In genomic region chrII:6055927-6056326, ce11 we compare ENCODE assay signal across 7 worm cellular contexts.
TF ChIP-seq lines count a peak whose summit lies in the region.

R12C12.7 (minus strand) TSS chrII:6055985.

TF ChIP-seq in whole organism, L1 larva, 84 proteins besides CTCF, POLR2A, EP300 and RAD21 (continues in another document):
- TF ChIP-seq efl-1 (optimal IDR thresholded peaks at IDR 0.05; lab: Kevin White, UChicago) (peak; percentile 41 to 53), efl-1 (GFP tag; optimal IDR thresholded peaks at IDR 0.05 in 1 of 2; lab: Kevin White, UChicago) (peak; percentile 17 to 88), rnt-1 (tag; optimal IDR thresholded peaks at IDR 0.05; lab: Kevin White, UChicago) (peak; percentile 3), nhr-20 (tag; optimal IDR thresholded peaks at IDR 0.05; lab: Kevin White, UChicago) (peak; percentile 3), snu-23 (GFP tag; optimal IDR thresholded peaks at IDR 0.05; lab: Kevin White, UChicago) (peak; percentile 5), lin-39 (tag; optimal IDR thresholded peaks at IDR 0.05; lab: Kevin White, UChicago) (no peak), C16A3.4 (tag; optimal IDR thresholded peaks at IDR 0.05; lab: Kevin White, UChicago) (peak; percentile 40), blmp-1 (tag; optimal IDR thresholded peaks at IDR 0.05; lab: Kevin White, UChicago) (peak; percentile 17), lsy-2 (tag; optimal IDR thresholded peaks at IDR 0.05; lab: Kevin White, UChicago) (peak in 1 of 2 experiments; percentile 45), grh-1 (GFP tag; IDR thresholded peaks at IDR 0.05; lab: Robert Waterston, UW) (no peak), unc-30 (tag; optimal IDR thresholded peaks at IDR 0.05; lab: Kevin White, UChicago) (no peak), lin-35 (GFP tag; optimal IDR thresholded peaks at IDR 0.05; lab: Kevin White, UChicago) (peak in 1 of 2 experiments; percentile 66), unc-62 (GFP tag; optimal IDR thresholded peaks at IDR 0.05; lab: Kevin White, UChicago) (no peak)

TF ChIP-seq in whole organism, L2 larva, 48 proteins besides CTCF, POLR2A, EP300 and RAD21:
- TF ChIP-seq unc-55 (GFP tag; optimal IDR thresholded peaks at IDR 0.05; lab: Kevin White, UChicago) (peak; percentile 19), nhr-25 (tag; optimal IDR thresholded peaks at IDR 0.05; lab: Kevin White, UChicago) (no peak)

TF ChIP-seq in whole organism, L3 larva, 47 proteins besides CTCF, POLR2A, EP300 and RAD21:
- TF ChIP-seq tbx-2 (tag; optimal IDR thresholded peaks at IDR 0.05; lab: Kevin White, UChicago) (no peak), pqm-1 (tag; optimal IDR thresholded peaks at IDR 0.05; lab: Kevin White, UChicago) (peak; percentile 79), nhr-23 (tag; optimal IDR thresholded peaks at IDR 0.05; lab: Kevin White, UChicago) (peak; percentile 4), elt-2 (tag; optimal IDR thresholded peaks at IDR 0.05; lab: Kevin White, UChicago) (peak; percentile 3)

TF ChIP-seq in whole organism, L4 larva, 104 proteins besides CTCF, POLR2A, EP300 and RAD21 (continues in another document):
- TF ChIP-seq ceh-28 (tag; optimal IDR thresholded peaks at IDR 0.05; lab: Kevin White, UChicago) (no peak), Y5F2A.4 (GFP tag; optimal IDR thresholded peaks at IDR 0.05; lab: Kevin White, UChicago) (no peak), F37D6.2 (tag; optimal IDR thresholded peaks at IDR 0.05; lab: Kevin White, UChicago) (no peak), dmd-8 (GFP tag; IDR thresholded peaks at IDR 0.05; lab: Robert Waterston, UW) (no peak), daf-16 (GFP tag; optimal IDR thresholded peaks at IDR 0.05; lab: Kevin White, UChicago) (no peak), daf-16 (tag; optimal IDR thresholded peaks at IDR 0.05; lab: Kevin White, UChicago) (peak; percentile 4), lin-29 (GFP tag; IDR thresholded peaks at IDR 0.05; lab: Robert Waterston, UW) (no peak), dve-1 (tag; optimal IDR thresholded peaks at IDR 0.05; lab: Kevin White, UChicago; ENCODE audit: insufficient read depth) (peak; percentile 18), nhr-111 (GFP tag; optimal IDR thresholded peaks at IDR 0.05; lab: Kevin White, UChicago) (no peak), dpl-1 (GFP tag; optimal IDR thresholded peaks at IDR 0.05; lab: Kevin White, UChicago) (peak; percentile 51), egl-27 (tag; optimal IDR thresholded peaks at IDR 0.05; lab: Kevin White, UChicago) (no peak), Y48G9A.11 (GFP tag; IDR thresholded peaks at IDR 0.05; lab: Robert Waterston, UW) (no peak), ceh-82 (tag; optimal IDR thresholded peaks at IDR 0.05; lab: Kevin White, UChicago) (no peak), snpc-4 (tag; optimal IDR thresholded peaks at IDR 0.05; lab: Kevin White, UChicago) (no peak), lsy-2 (tag; optimal IDR thresholded peaks at IDR 0.05; lab: Kevin White, UChicago) (peak in 1 of 2 experiments; percentile 55), ceh-44 (GFP tag; IDR thresholded peaks at IDR 0.05; lab: Robert Waterston, UW) (no peak), nhr-28 (tag; optimal IDR thresholded peaks at IDR 0.05; lab: Kevin White, UChicago) (peak; percentile 76), mes-2 (tag; optimal IDR thresholded peaks at IDR 0.05; lab: Kevin White, UChicago; ENCODE audit: poor library complexity, severe bottlenecking) (peak; percentile 70)

TF ChIP-seq in whole organism, early embryonic, 17 proteins besides CTCF, POLR2A, EP300 and RAD21:
- TF ChIP-seq ama-1 (optimal IDR thresholded peaks at IDR 0.05; lab: Kevin White, UChicago) (no peak), F13C5.2 (tag; optimal IDR thresholded peaks at IDR 0.05; lab: Kevin White, UChicago) (peak; percentile 9), tbx-11 (GFP tag; IDR thresholded peaks at IDR 0.05; lab: Robert Waterston, UW) (0 out of 2 replicates have a peak, but pooled peaks have one; percentile 26)

TF ChIP-seq in whole organism, late embryonic, 69 proteins besides CTCF, POLR2A, EP300 and RAD21:
- TF ChIP-seq elt-2 (tag; optimal IDR thresholded peaks at IDR 0.05; lab: Kevin White, UChicago) (peak; percentile 37), F13H6.1 (tag; optimal IDR thresholded peaks at IDR 0.05; lab: Kevin White, UChicago) (no peak), madf-2 (tag; optimal IDR thresholded peaks at IDR 0.05; lab: Kevin White, UChicago) (no peak), nhr-11 (tag; optimal IDR thresholded peaks at IDR 0.05; lab: Kevin White, UChicago) (no peak), ceh-9 (tag; optimal IDR thresholded peaks at IDR 0.05; lab: Kevin White, UChicago) (no peak)
TF ChIP-seq in whole organism, late embryonic: peak in this region for 1.

TF ChIP-seq in whole organism, young adult, 124 proteins besides CTCF, POLR2A, EP300 and RAD21:
- no peak for TF ChIP-seq lin-26 (GFP tag; IDR thresholded peaks at IDR 0.05; lab: Robert Waterston, UW)
- no peak for TF ChIP-seq atf-7 (tag; optimal IDR thresholded peaks at IDR 0.05; lab: Kevin White, UChicago)
- TF ChIP-seq cebp-1 (GFP tag; IDR thresholded peaks at IDR 0.05; lab: Robert Waterston, UW) = peak; percentile 41; the same call in 1 of the 2 replicates
- TF ChIP-seq cebp-1 (tag; optimal IDR thresholded peaks at IDR 0.05; lab: Kevin White, UChicago) = peak; percentile 76
- peak; percentile 32 for TF ChIP-seq nhr-80 (tag; optimal IDR thresholded peaks at IDR 0.05; lab: Kevin White, UChicago)
- TF ChIP-seq ztf-18 (tag; optimal IDR thresholded peaks at IDR 0.05; lab: Kevin White, UChicago) = peak; percentile 89
